Worm (Caenorhabditis elegans) whole organism, L4 larva: Measurements from ENCODE around the gene brc-2.

ENCODE experiments used
- D1046.2 ChIP-seq: fragments of 200-800 bp; sonication (Bioruptor generic); IDR thresholded peaks from 2 replicates; pipeline ENCODE4 v1.3.6; 2022; ENCODE audit warnings: missing genetic modification characterization, missing compliant biosample characterization
- F10B5.3 ChIP-seq: sonication (generic microtip); optimal IDR thresholded peaks from 2 replicates; lab custom pipeline; 2016; ENCODE audit warnings: mild to moderate bottlenecking, missing genetic modification characterization, missing compliant biosample characterization
- F44E2.7 ChIP-seq: fragments of 200-800 bp; sonication (Bioruptor generic); IDR thresholded peaks from 2 replicates; pipeline ENCODE4 v2.1.2; 2022; ENCODE audit warnings: missing genetic modification characterization, missing compliant biosample characterization
- R02D3.7 ChIP-seq: fragments of 150-350 bp; sonication (generic microtip); optimal IDR thresholded peaks from 3 replicates; lab custom pipeline; 2014; ENCODE audit warnings: missing biosample characterization, missing genetic modification characterization
- T26A8.4 ChIP-seq: fragments of 200-800 bp; sonication (Bioruptor generic); IDR thresholded peaks from 2 replicates; pipeline ENCODE4 v1.3.6; 2022; ENCODE audit warnings: missing genetic modification characterization, missing compliant biosample characterization
- ZK337.2 ChIP-seq: fragments of 200-800 bp; sonication (Bioruptor generic); IDR thresholded peaks from 2 replicates; pipeline ENCODE4 v1.3.6; 2022; ENCODE audit warnings: missing genetic modification reagents, missing genetic modification characterization, missing compliant biosample characterization
- aly-2 ChIP-seq: sonication (generic microtip); optimal IDR thresholded peaks from 2 replicates; lab custom pipeline; 2018; ENCODE audit warnings: missing biosample characterization, missing genetic modification characterization
- arid-1 ChIP-seq: fragments of 200-800 bp; sonication (Bioruptor generic); conservative IDR thresholded peaks from 2 replicates; pipeline ENCODE4 v1.3.6; 2022; ENCODE audit warnings: missing genetic modification reagents, missing genetic modification characterization, missing compliant biosample characterization
- attf-4 ChIP-seq: sonication (generic microtip); optimal IDR thresholded peaks from 3 replicates; lab custom pipeline; 2017; ENCODE audit warnings: missing biosample characterization, missing genetic modification characterization
- ceh-20 ChIP-seq: fragments of 200-800 bp; sonication (Bioruptor generic); IDR thresholded peaks from 2 replicates; pipeline ENCODE4 v1.3.6; 2022; ENCODE audit warnings: missing genetic modification reagents, missing genetic modification characterization, missing compliant biosample characterization
- ceh-32 ChIP-seq: sonication (generic microtip); optimal IDR thresholded peaks from 2 replicates; lab custom pipeline; 2016; ENCODE audit warnings: mild to moderate bottlenecking, missing genetic modification characterization, missing compliant biosample characterization; ENCODE audit not compliant: poor library complexity
- ceh-62 ChIP-seq: sonication (generic microtip); optimal IDR thresholded peaks from 2 replicates; lab custom pipeline; 2017; ENCODE audit warnings: missing biosample characterization, missing genetic modification characterization
- ces-1 ChIP-seq: fragments of 150-350 bp; sonication (generic microtip); optimal IDR thresholded peaks from 4 replicates; lab custom pipeline; 2014; ENCODE audit warnings: missing biosample characterization, missing genetic modification reagents, missing genetic modification characterization
- cey-2 ChIP-seq: sonication (generic microtip); optimal IDR thresholded peaks from 3 replicates; lab custom pipeline; 2017; ENCODE audit warnings: missing genetic modification characterization, mild to moderate bottlenecking, missing compliant biosample characterization, antibody characterized with exemption, borderline replicate concordance; ENCODE audit not compliant: insufficient read depth
- daf-16 ChIP-seq, 3 experiments: sonication (generic microtip); optimal IDR thresholded peaks; 2 replicates each; lab custom pipeline; 2016 to 2017; ENCODE audit warnings: missing genetic modification characterization in 3 of 3, missing genetic modification reagents in 3 of 3, mild to moderate bottlenecking in 2 of 3, missing compliant biosample characterization in 2 of 3, missing biosample characterization in 1 of 3, moderate library complexity in 1 of 3
- dmd-6 ChIP-seq: fragments of 200-800 bp; sonication (Bioruptor generic); IDR thresholded peaks from 2 replicates; pipeline ENCODE4 v1.3.6; 2022; ENCODE audit warnings: missing genetic modification reagents, missing genetic modification characterization, missing compliant biosample characterization
- dpl-1 ChIP-seq: fragments of 150-350 bp; optimal IDR thresholded peaks from 2 replicates; lab custom pipeline; 2014; ENCODE audit warnings: missing biosample characterization, missing genetic modification reagents, missing genetic modification characterization
- duxl-1 ChIP-seq: sonication (generic microtip); optimal IDR thresholded peaks from 2 replicates; lab custom pipeline; 2016; ENCODE audit warnings: mild to moderate bottlenecking, missing genetic modification characterization, moderate library complexity, missing compliant biosample characterization; ENCODE audit not compliant: poor library complexity
- fkh-10 ChIP-seq: fragments of 150-350 bp; optimal IDR thresholded peaks from 2 replicates; lab custom pipeline; 2014; ENCODE audit warnings: missing biosample characterization, missing genetic modification reagents, missing genetic modification characterization
- hlh-30 ChIP-seq: sonication (generic microtip); optimal IDR thresholded peaks from 2 replicates; lab custom pipeline; 2017; ENCODE audit warnings: antibody characterized with exemption, mild to moderate bottlenecking, missing genetic modification characterization, missing compliant biosample characterization; ENCODE audit not compliant: insufficient read depth
- jun-1 ChIP-seq: fragments of 150-350 bp; optimal IDR thresholded peaks from 2 replicates; lab custom pipeline; 2014; ENCODE audit warnings: missing biosample characterization, missing genetic modification reagents, missing genetic modification characterization
- lim-7 ChIP-seq: fragments of 200-800 bp; sonication (Bioruptor generic); IDR thresholded peaks from 2 replicates; pipeline ENCODE4 v1.3.6; 2022; ENCODE audit warnings: missing genetic modification characterization, missing compliant biosample characterization
- lin-15B ChIP-seq: fragments of 150-350 bp; sonication (generic microtip); optimal IDR thresholded peaks from 3 replicates; lab custom pipeline; 2014; ENCODE audit warnings: missing biosample characterization, missing genetic modification characterization
- lin-29 ChIP-seq: fragments of 200-800 bp; sonication (Bioruptor generic); IDR thresholded peaks from 2 replicates; pipeline ENCODE4 v1.3.6; 2022; ENCODE audit warnings: missing genetic modification reagents, missing genetic modification characterization, missing compliant biosample characterization
- lin-38 ChIP-seq: fragments of 200-800 bp; sonication (Bioruptor generic); IDR thresholded peaks from 2 replicates; pipeline ENCODE4 v1.3.6; 2022; ENCODE audit warnings: missing genetic modification reagents, missing genetic modification characterization, missing compliant biosample characterization
- lin-39 ChIP-seq: fragments of 150-350 bp; optimal IDR thresholded peaks from 2 replicates; lab custom pipeline; 2014; ENCODE audit warnings: missing biosample characterization, missing genetic modification reagents, missing genetic modification characterization
- madf-9 ChIP-seq: fragments of 200-800 bp; sonication (Bioruptor generic); conservative IDR thresholded peaks from 2 replicates; pipeline ENCODE4 v1.3.6; 2022; ENCODE audit warnings: missing genetic modification reagents, missing genetic modification characterization, missing compliant biosample characterization
- mdl-1 ChIP-seq, 2 experiments: fragments of 150-350 bp in 1 of 2; sonication (generic microtip) in 1 of 2; optimal IDR thresholded peaks; 2 replicates each; lab custom pipeline; 2014 to 2017; ENCODE audit warnings: missing biosample characterization in 2 of 2, missing genetic modification characterization in 2 of 2
- mep-1 ChIP-seq: fragments of 150-350 bp; sonication (generic microtip); optimal IDR thresholded peaks from 3 replicates; lab custom pipeline; 2014; ENCODE audit warnings: missing biosample characterization, missing genetic modification characterization
- mes-2 ChIP-seq: sonication (generic microtip); optimal IDR thresholded peaks from 2 replicates; lab custom pipeline; 2016; ENCODE audit warnings: missing genotype, mild to moderate bottlenecking, missing genetic modification characterization, missing compliant biosample characterization; ENCODE audit not compliant: poor library complexity, severe bottlenecking
- nhr-10 ChIP-seq: fragments of 150-350 bp; optimal IDR thresholded peaks from 2 replicates; lab custom pipeline; 2014; ENCODE audit warnings: missing biosample characterization, missing genetic modification characterization
- nhr-11 ChIP-seq: fragments of 150-350 bp; optimal IDR thresholded peaks from 2 replicates; lab custom pipeline; 2014; ENCODE audit warnings: missing biosample characterization, missing genetic modification characterization
- nhr-237 ChIP-seq: sonication (generic microtip); optimal IDR thresholded peaks from 2 replicates; lab custom pipeline; 2017; ENCODE audit warnings: missing biosample characterization, missing genetic modification characterization
- nhr-25 ChIP-seq: sonication (generic microtip); optimal IDR thresholded peaks from 2 replicates; lab custom pipeline; 2017; ENCODE audit warnings: missing genetic modification characterization, mild to moderate bottlenecking, missing compliant biosample characterization, antibody characterized with exemption, moderate library complexity, borderline replicate concordance; ENCODE audit not compliant: insufficient read depth
- nhr-41 ChIP-seq: fragments of 200-800 bp; sonication (Bioruptor generic); IDR thresholded peaks from 2 replicates; pipeline ENCODE4 v1.3.6; 2022; ENCODE audit warnings: missing genetic modification reagents, missing genetic modification characterization, missing compliant biosample characterization
- nhr-48 ChIP-seq: sonication (generic microtip); optimal IDR thresholded peaks from 2 replicates; lab custom pipeline; 2016; ENCODE audit warnings: mild to moderate bottlenecking, missing genetic modification characterization, missing compliant biosample characterization
- pha-4 ChIP-seq, 2 experiments: fragments of 150-350 bp in 1 of 2; fragments of 200-800 bp in 1 of 2; sonication (Bioruptor generic) in 1 of 2; IDR thresholded peaks in 1 of 2; optimal IDR thresholded peaks in 1 of 2; 2 replicates each; pipeline versions ENCODE4 v1.3.6 to Lab custom; 2014 to 2022; ENCODE audit warnings: missing genetic modification characterization in 2 of 2, missing genetic modification reagents in 2 of 2, missing biosample characterization in 1 of 2, missing compliant biosample characterization in 1 of 2
- php-3 ChIP-seq: fragments of 200-800 bp; sonication (Bioruptor generic); IDR thresholded peaks from 2 replicates; pipeline ENCODE4 v1.3.6; 2022; ENCODE audit warnings: missing genetic modification reagents, missing genetic modification characterization, missing compliant biosample characterization
- pqm-1 ChIP-seq: sonication (generic microtip); optimal IDR thresholded peaks from 2 replicates; lab custom pipeline; 2017; ENCODE audit warnings: missing biosample characterization, missing genetic modification characterization
- saeg-2 ChIP-seq: fragments of 200-800 bp; sonication (Bioruptor generic); IDR thresholded peaks from 2 replicates; pipeline ENCODE4 v1.3.6; 2022; ENCODE audit warnings: missing genetic modification reagents, missing genetic modification characterization, missing compliant biosample characterization
- set-16 ChIP-seq: fragments of 200-800 bp; sonication (Bioruptor generic); IDR thresholded peaks from 2 replicates; pipeline ENCODE4 v1.3.6; 2022; ENCODE audit warnings: missing genetic modification reagents, missing genetic modification characterization, missing compliant biosample characterization
- snpc-1.2 ChIP-seq: fragments of 200-800 bp; sonication (Bioruptor generic); IDR thresholded peaks from 2 replicates; pipeline ENCODE4 v1.3.6; 2022; ENCODE audit warnings: missing genetic modification reagents, missing genetic modification characterization, missing compliant biosample characterization
- spr-1 ChIP-seq: sonication (generic microtip); optimal IDR thresholded peaks from 2 replicates; lab custom pipeline; 2016; ENCODE audit warnings: mild to moderate bottlenecking, missing genetic modification characterization, missing compliant biosample characterization
- spr-3 ChIP-seq: fragments of 200-800 bp; sonication (Bioruptor generic); optimal IDR thresholded peaks from 2 replicates; lab custom pipeline; 2018; ENCODE audit warnings: mild to moderate bottlenecking, missing genetic modification characterization, missing compliant biosample characterization
- tra-1 ChIP-seq: fragments of 200-800 bp; sonication (Bioruptor generic); IDR thresholded peaks from 2 replicates; pipeline ENCODE4 v1.3.6; 2022; ENCODE audit warnings: missing genetic modification reagents, missing genetic modification characterization, missing compliant biosample characterization
- unc-130 ChIP-seq: sonication (generic microtip); optimal IDR thresholded peaks from 2 replicates; lab custom pipeline; 2016; ENCODE audit warnings: missing genetic modification reagents, missing genetic modification characterization, missing compliant biosample characterization
- zip-11 ChIP-seq: fragments of 200-800 bp; sonication (Bioruptor generic); IDR thresholded peaks from 2 replicates; pipeline ENCODE4 v1.3.6; 2022; ENCODE audit warnings: missing genetic modification characterization, missing compliant biosample characterization

The brc-2 gene

DNA sequence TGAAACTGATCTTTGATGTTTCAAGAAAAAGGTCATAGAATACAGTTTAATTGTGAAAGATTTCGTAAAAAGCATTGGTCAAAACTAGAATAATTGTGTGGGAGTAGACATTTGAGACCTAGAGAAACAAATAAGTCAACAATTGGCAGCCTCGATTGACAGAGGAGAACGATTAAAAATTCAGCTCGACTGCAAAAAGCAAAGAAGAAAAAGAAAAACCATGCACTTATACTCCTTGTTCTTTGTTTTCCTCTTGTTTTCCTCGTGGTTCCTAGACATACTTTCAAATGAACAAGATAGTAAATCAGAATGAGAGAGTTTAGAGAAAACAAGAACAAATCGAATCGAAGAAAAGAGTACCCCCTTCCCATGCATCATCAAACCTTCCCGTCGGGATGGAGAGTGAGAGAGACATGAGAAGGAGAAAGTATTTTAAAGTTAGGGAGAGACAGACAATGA lies 45.5 kb downstream of the brc-2 start (continued):
- TF ChIP-seq nhr-237 (tag; lab: Kevin White, UChicago) (no peak), set-16 (GFP tag; lab: Robert Waterston, UW) (no peak), nhr-11 (peak; percentile 43), dpl-1 (peak; percentile 16), mdl-1 (tag; optimal IDR thresholded peaks at IDR 0.05; lab: Kevin White, UChicago) (peak; percentile 65 to 86), ces-1 (GFP tag; lab: Kevin White, UChicago) (no peak), attf-4 (tag; lab: Kevin White, UChicago) (no peak), spr-3 (GFP tag; lab: Kevin White, UChicago) (no peak), pha-4 (GFP tag; IDR thresholded peaks at IDR 0.05; lab: Robert Waterston, UW) (no peak), pha-4 (tag; optimal IDR thresholded peaks at IDR 0.05; lab: Kevin White, UChicago) (peak; percentile 80), ceh-62 (no peak), F10B5.3 (tag; lab: Kevin White, UChicago) (no peak), lin-38 (GFP tag; lab: Robert Waterston, UW) (peak; percentile 23; the same call in 1 of the 2 replicates), nhr-25 (tag; lab: Kevin White, UChicago) (no peak), mep-1 (tag; lab: Kevin White, UChicago) (peak; percentile 63), saeg-2 (no peak), cey-2 (tag; lab: Kevin White, UChicago) (no peak), snpc-1.2 (GFP tag; lab: Robert Waterston, UW) (no peak), arid-1 (GFP tag; lab: Robert Waterston, UW) (no peak), dmd-6 (peak; percentile 73), T26A8.4 (GFP tag; lab: Robert Waterston, UW) (no peak), tra-1 (GFP tag; lab: Robert Waterston, UW) (0 out of 2 replicates have a peak, but pooled peaks have one; percentile 15), spr-1 (tag; lab: Kevin White, UChicago) (no peak), nhr-41 (GFP tag; lab: Robert Waterston, UW) (no peak), pqm-1 (tag; lab: Kevin White, UChicago) (peak; percentile 65), ZK337.2 (GFP tag; lab: Robert Waterston, UW) (no peak), lin-29 (GFP tag; lab: Robert Waterston, UW) (no peak), ceh-20 (no peak), R02D3.7 (tag; lab: Kevin White, UChicago) (no peak), lin-15B (no peak), duxl-1 (tag; lab: Kevin White, UChicago) (peak; percentile 19), unc-130 (GFP tag; lab: Kevin White, UChicago) (no peak), hlh-30 (tag; lab: Kevin White, UChicago) (peak; percentile 74), lin-39 (no peak), php-3 (GFP tag; lab: Robert Waterston, UW) (no peak), jun-1 (peak; percentile 43), nhr-48 (tag; lab: Kevin White, UChicago) (peak; percentile 70), mes-2 (tag; lab: Kevin White, UChicago) (peak; percentile 28), ceh-32 (tag; lab: Kevin White, UChicago) (no peak), daf-16 (GFP tag; optimal IDR thresholded peaks at IDR 0.05; lab: Kevin White, UChicago) (peak in 1 of 2 experiments; percentile 44), daf-16 (tag; optimal IDR thresholded peaks at IDR 0.05; lab: Kevin White, UChicago) (peak; percentile 86), madf-9 (GFP tag; lab: Robert Waterston, UW) (no peak), nhr-10 (tag; lab: Kevin White, UChicago) (peak; percentile 69), F44E2.7 (no peak), aly-2 (tag; lab: Kevin White, UChicago) (no peak), zip-11 (no peak), fkh-10 (GFP tag; lab: Kevin White, UChicago) (no peak), D1046.2 (GFP tag; lab: Robert Waterston, UW) (no peak), lim-7 (no peak)
